Worm (Caenorhabditis elegans): Measurements from ENCODE around the gene srbc-51.

Gene srbc-51

DNA sequence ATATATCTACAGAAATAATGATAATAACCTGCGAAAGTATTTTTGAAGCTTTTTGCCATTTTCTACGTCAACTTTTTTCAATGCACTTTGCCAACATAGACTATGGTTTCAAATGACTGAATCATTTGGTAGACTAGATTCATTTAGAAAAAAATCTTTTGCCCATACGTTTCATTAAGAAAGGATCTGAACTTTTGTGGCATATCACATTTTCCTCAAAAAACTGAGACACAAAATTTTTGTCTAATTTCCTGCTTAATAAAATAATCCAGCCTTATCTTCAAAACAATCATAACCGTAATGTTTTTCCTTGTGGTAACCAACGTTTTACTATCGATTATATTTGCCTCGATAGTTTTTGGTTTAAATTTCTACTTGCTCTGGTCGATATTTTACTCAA is at the start of gene srbc-51:
srbc-51 (plus strand) TSS at position 301 of the 400 bp plus-strand sequence.
- TF ChIP-seq nhr-237 (tag; optimal IDR thresholded peaks at IDR 0.05) (no peak), mml-1 (tag; optimal IDR thresholded peaks at IDR 0.05) (no peak), unc-39 (tag; optimal IDR thresholded peaks at IDR 0.05) (no peak), elt-2 (tag; optimal IDR thresholded peaks at IDR 0.05) (no peak), nhr-23 (tag; optimal IDR thresholded peaks at IDR 0.05) (no peak), lin-39 (tag; optimal IDR thresholded peaks at IDR 0.05) (no peak), lin-15B (tag; optimal IDR thresholded peaks at IDR 0.05) (no peak), nhr-76 (tag; optimal IDR thresholded peaks at IDR 0.05) (no peak)

- TF ChIP-seq ztf-11 (tag; optimal IDR thresholded peaks at IDR 0.05) (no peak), nfya-1 (tag; optimal IDR thresholded peaks at IDR 0.05; ENCODE audit: insufficient read depth) (no peak), egl-27 (tag; optimal IDR thresholded peaks at IDR 0.05) (no peak), fos-1 (tag; optimal IDR thresholded peaks at IDR 0.05) (no peak), nhr-28 (tag; optimal IDR thresholded peaks at IDR 0.05) (no peak)
These were observed 49.6 kb upstream of the srbc-51 start, which contains the start of gene nhr-283 for ce11 chrV:15776651-15777050. nhr-283 (minus strand) TSS chrV:15776751.

- TF ChIP-seq ztf-11 (tag; optimal IDR thresholded peaks at IDR 0.05) = no peak
- TF ChIP-seq ZK546.5 (tag; optimal IDR thresholded peaks at IDR 0.05) = no peak
- TF ChIP-seq zag-1 (tag; optimal IDR thresholded peaks at IDR 0.05) = no peak
- no peak for TF ChIP-seq hmg-11 (tag; optimal IDR thresholded peaks at IDR 0.05)
- TF ChIP-seq elt-3 (tag; optimal IDR thresholded peaks at IDR 0.05) = no peak
- TF ChIP-seq unc-39 (tag; optimal IDR thresholded peaks at IDR 0.05) = no peak
- no peak for TF ChIP-seq mdl-1 (tag; optimal IDR thresholded peaks at IDR 0.05)
- no peak for TF ChIP-seq elt-2 (tag; optimal IDR thresholded peaks at IDR 0.05)
These were observed 47.0 kb upstream of the srbc-51 start, which contains the start of the genes nhr-285 and irld-52 for ce11 chrV:15779128-15779729. nhr-285 (minus strand) TSS chrV:15779228. irld-52 (plus strand) TSS chrV:15779679.

- no peak for TF ChIP-seq nhr-67 (tag; optimal IDR thresholded peaks at IDR 0.05)
- no peak for TF ChIP-seq fkh-10 (GFP tag; optimal IDR thresholded peaks at IDR 0.05)
- TF ChIP-seq egl-27 (tag; optimal IDR thresholded peaks at IDR 0.05) = no peak
- no peak for TF ChIP-seq nhr-237 (tag; optimal IDR thresholded peaks at IDR 0.05)
- no peak for TF ChIP-seq jun-1 (tag; optimal IDR thresholded peaks at IDR 0.05)
- no peak for TF ChIP-seq nhr-28 (tag; optimal IDR thresholded peaks at IDR 0.05)
- TF ChIP-seq fkh-2 (tag; optimal IDR thresholded peaks at IDR 0.05) = no peak
- no peak for TF ChIP-seq unc-62 (GFP tag; optimal IDR thresholded peaks at IDR 0.05)
- no peak for TF ChIP-seq nhr-43 (tag; optimal IDR thresholded peaks at IDR 0.05; ENCODE audit: poor library complexity, severe bottlenecking)
- no peak for TF ChIP-seq tbx-2 (tag; optimal IDR thresholded peaks at IDR 0.05)
- no peak for TF ChIP-seq nfya-1 (tag; optimal IDR thresholded peaks at IDR 0.05; ENCODE audit: insufficient read depth)
- no peak for TF ChIP-seq ceh-28 (tag; optimal IDR thresholded peaks at IDR 0.05)
- TF ChIP-seq eor-1 (tag; optimal IDR thresholded peaks at IDR 0.05) = no peak
- no peak for TF ChIP-seq snpc-4 (tag; optimal IDR thresholded peaks at IDR 0.05)
- no peak for TF ChIP-seq nhr-77 (tag; optimal IDR thresholded peaks at IDR 0.05)
- no peak for TF ChIP-seq elt-2 (tag; optimal IDR thresholded peaks at IDR 0.05)
- no peak for TF ChIP-seq mdl-1 (tag; optimal IDR thresholded peaks at IDR 0.05)
These were observed 45.1 kb upstream of the srbc-51 start, which contains the start of gene T26E4.2 for ce11 chrV:15781086-15781485. T26E4.2 (plus strand) TSS chrV:15781386.

DNA sequence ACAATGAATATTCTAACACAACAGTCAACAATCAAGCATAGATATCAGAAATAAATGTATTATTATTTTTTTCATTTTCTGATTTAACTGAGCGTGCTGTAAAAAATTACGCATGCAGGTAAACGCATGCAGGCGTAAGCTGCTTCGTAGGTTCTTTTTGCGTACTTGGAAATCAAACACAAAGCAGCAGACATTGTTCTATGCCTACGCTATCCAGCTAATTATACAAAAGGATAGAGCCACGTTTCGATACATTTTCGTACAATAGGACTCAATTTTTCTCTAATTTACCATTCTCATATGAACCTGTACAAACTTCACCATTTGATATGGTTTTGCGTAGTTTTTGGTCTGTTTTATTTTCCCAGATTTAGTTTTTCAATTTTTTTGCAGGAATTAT is 43.7 kb upstream of the srbc-51 start, which contains the start of gene T26E4.3:
T26E4.3 (plus strand) TSS at position 301 of the 400 bp plus-strand sequence.
- TF ChIP-seq nhr-28 (tag; optimal IDR thresholded peaks at IDR 0.05) = no peak

ce11 chrV:15792409-15792808 is 33.8 kb upstream of the srbc-51 start, which contains the start of gene T26E4.4:
T26E4.4 (minus strand) TSS chrV:15792509.
- no peak for TF ChIP-seq mml-1 (tag; optimal IDR thresholded peaks at IDR 0.05)
- TF ChIP-seq aly-2 (tag; optimal IDR thresholded peaks at IDR 0.05) = no peak
- no peak for TF ChIP-seq daf-12 (tag; optimal IDR thresholded peaks at IDR 0.05)
- no peak for TF ChIP-seq nhr-23 (tag; optimal IDR thresholded peaks at IDR 0.05)
- no peak for TF ChIP-seq hmg-11 (tag; optimal IDR thresholded peaks at IDR 0.05)
- no peak for TF ChIP-seq ama-1 (optimal IDR thresholded peaks at IDR 0.05)
- no peak for TF ChIP-seq nhr-77 (tag; optimal IDR thresholded peaks at IDR 0.05)
- no peak for TF ChIP-seq nhr-67 (tag; optimal IDR thresholded peaks at IDR 0.05)
